Fruit fly (Drosophila melanogaster) whole organism: ENCODE data around the gene Naa20A.

Source experiments
- CG8478 ChIP-seq: fragments of >200 bp; optimal IDR thresholded peaks from 2 replicates; lab custom pipeline; 2018; ENCODE audit warnings: inconsistent platforms
- pan ChIP-seq: fragments of >200 bp; optimal IDR thresholded peaks from 2 replicates; lab custom pipeline; 2017
- psq ChIP-seq: fragments of >200 bp; optimal IDR thresholded peaks from 2 replicates; lab custom pipeline; 2017

DNA sequence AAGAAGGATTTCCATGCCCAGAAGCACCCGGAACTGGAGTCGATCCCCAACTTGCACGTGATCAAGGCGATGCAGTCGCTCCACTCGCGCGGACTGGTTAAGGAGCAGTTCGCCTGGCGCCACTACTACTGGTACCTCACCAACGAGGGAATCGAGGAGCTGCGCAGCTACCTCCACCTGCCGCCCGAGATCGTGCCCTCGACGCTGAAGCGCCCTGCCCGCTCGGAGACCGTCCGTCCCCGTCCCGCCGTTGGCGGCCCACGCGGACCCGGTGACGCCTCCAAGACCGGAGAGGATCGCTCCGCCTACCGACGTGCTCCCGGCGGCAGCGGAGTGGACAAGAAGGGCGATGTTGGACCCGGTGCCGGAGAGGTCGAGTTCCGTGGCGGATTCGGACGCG, 24.4 kb downstream of the Naa20A start:
- TF ChIP-seq pan (no peak), psq (no peak), CG8478 (lab: Kevin White, UChicago) (no peak)
